Worm (Caenorhabditis elegans) whole organism, late embryonic: Measurements from ENCODE around the gene clec-197.
"Not testable (repeated sequence)": the region's sequence is repeated elsewhere in the genome, so short reads cannot be mapped to it uniquely, and the experiment has no call there.

Source experiments
- C38D4.7 ChIP-seq: fragments of 200-800 bp; sonication (Bioruptor generic); optimal IDR thresholded peaks from 2 replicates; lab custom pipeline; 2018; ENCODE audit warnings: mild to moderate bottlenecking, missing genetic modification characterization, moderate library complexity, missing compliant biosample characterization
- F13H6.1 ChIP-seq: sonication (generic microtip); optimal IDR thresholded peaks from 2 replicates; lab custom pipeline; 2016; ENCODE audit warnings: missing genetic modification characterization, missing compliant biosample characterization
- K02D7.2 ChIP-seq: sonication (generic microtip); optimal IDR thresholded peaks from 2 replicates; lab custom pipeline; 2017; ENCODE audit warnings: mild to moderate bottlenecking, missing genetic modification characterization, missing compliant biosample characterization
- ahr-1 ChIP-seq: sonication (generic microtip); optimal IDR thresholded peaks from 2 replicates; lab custom pipeline; 2016; ENCODE audit warnings: missing genetic modification characterization, missing compliant biosample characterization
- ceh-2 ChIP-seq: sonication (generic microtip); optimal IDR thresholded peaks from 2 replicates; lab custom pipeline; 2016; ENCODE audit warnings: missing genotype, missing genetic modification characterization, missing compliant biosample characterization
- ceh-30 ChIP-seq: fragments of 150-350 bp; optimal IDR thresholded peaks from 2 replicates; lab custom pipeline; 2014; ENCODE audit warnings: missing biosample characterization, missing genetic modification characterization
- ceh-31 ChIP-seq: sonication (generic microtip); optimal IDR thresholded peaks from 2 replicates; lab custom pipeline; 2016; ENCODE audit warnings: missing genetic modification characterization, missing compliant biosample characterization
- ceh-34 ChIP-seq: sonication (generic microtip); optimal IDR thresholded peaks from 2 replicates; lab custom pipeline; 2016; ENCODE audit warnings: mild to moderate bottlenecking, missing genetic modification characterization, missing compliant biosample characterization
- ceh-48 ChIP-seq: sonication (generic microtip); optimal IDR thresholded peaks from 2 replicates; lab custom pipeline; 2016; ENCODE audit warnings: missing genetic modification characterization, inconsistent platforms, missing compliant biosample characterization
- ceh-6 ChIP-seq: fragments of 200-800 bp; sonication (Bioruptor generic); optimal IDR thresholded peaks from 2 replicates; lab custom pipeline; 2018; ENCODE audit warnings: mild to moderate bottlenecking, missing genetic modification characterization, missing compliant biosample characterization
- ceh-9 ChIP-seq: sonication (generic microtip); optimal IDR thresholded peaks from 2 replicates; lab custom pipeline; 2016; ENCODE audit warnings: mild to moderate bottlenecking, missing genetic modification characterization, inconsistent platforms, missing compliant biosample characterization
- che-1 ChIP-seq: sonication (generic microtip); optimal IDR thresholded peaks from 2 replicates; lab custom pipeline; 2016; ENCODE audit warnings: mild to moderate bottlenecking, missing genetic modification characterization, missing compliant biosample characterization
- dmd-4 ChIP-seq: sonication (generic microtip); optimal IDR thresholded peaks from 2 replicates; lab custom pipeline; 2016; ENCODE audit warnings: borderline replicate concordance, missing genetic modification characterization, missing compliant biosample characterization
- dve-1 ChIP-seq: sonication (generic microtip); optimal IDR thresholded peaks from 2 replicates; lab custom pipeline; 2017; ENCODE audit warnings: antibody characterized with exemption, mild to moderate bottlenecking, missing genetic modification characterization, missing compliant biosample characterization
- elt-2 ChIP-seq: sonication (generic microtip); optimal IDR thresholded peaks from 2 replicates; lab custom pipeline; 2016; ENCODE audit warnings: missing genetic modification reagents, missing genetic modification characterization, missing compliant biosample characterization
- elt-4 ChIP-seq: sonication (generic microtip); optimal IDR thresholded peaks from 2 replicates; lab custom pipeline; 2016; ENCODE audit warnings: missing genetic modification characterization, missing compliant biosample characterization
- fax-1 ChIP-seq: sonication (generic microtip); optimal IDR thresholded peaks from 2 replicates; lab custom pipeline; 2016; ENCODE audit warnings: missing genotype, missing genetic modification characterization, missing compliant biosample characterization
- fkh-10 ChIP-seq: fragments of 150-350 bp; optimal IDR thresholded peaks from 2 replicates; lab custom pipeline; 2014; ENCODE audit warnings: missing biosample characterization, missing genetic modification reagents, missing genetic modification characterization
- gmeb-2 ChIP-seq: sonication (generic microtip); optimal IDR thresholded peaks from 2 replicates; lab custom pipeline; 2016; ENCODE audit warnings: missing genetic modification characterization, inconsistent platforms, missing compliant biosample characterization
- hlh-13 ChIP-seq: fragments of 200-800 bp; sonication (Bioruptor generic); optimal IDR thresholded peaks from 2 replicates; lab custom pipeline; 2018; ENCODE audit warnings: mild to moderate bottlenecking, missing genetic modification characterization, missing compliant biosample characterization
- hlh-15 ChIP-seq: sonication (generic microtip); optimal IDR thresholded peaks from 2 replicates; lab custom pipeline; 2016; ENCODE audit warnings: missing genetic modification characterization, missing compliant biosample characterization
- hlh-8 ChIP-seq: sonication (generic microtip); optimal IDR thresholded peaks from 2 replicates; lab custom pipeline; 2016; ENCODE audit warnings: missing genotype, missing genetic modification characterization, missing compliant biosample characterization
- lim-6 ChIP-seq: sonication (generic microtip); optimal IDR thresholded peaks from 2 replicates; lab custom pipeline; 2016; ENCODE audit warnings: missing genetic modification characterization, missing compliant biosample characterization
- mec-3 ChIP-seq: sonication (generic microtip); optimal IDR thresholded peaks from 2 replicates; lab custom pipeline; 2016; ENCODE audit warnings: borderline replicate concordance, missing genetic modification characterization, missing compliant biosample characterization
- nhr-232 ChIP-seq: sonication (generic microtip); optimal IDR thresholded peaks from 2 replicates; lab custom pipeline; 2016; ENCODE audit warnings: missing genetic modification characterization, missing compliant biosample characterization
- npax-4 ChIP-seq: sonication (generic microtip); optimal IDR thresholded peaks from 2 replicates; lab custom pipeline; 2016; ENCODE audit warnings: missing genetic modification characterization, missing compliant biosample characterization
- odd-2 ChIP-seq: sonication (generic microtip); optimal IDR thresholded peaks from 2 replicates; lab custom pipeline; 2017; ENCODE audit warnings: antibody characterized with exemption, mild to moderate bottlenecking, missing genetic modification characterization, missing compliant biosample characterization
- pat-9 ChIP-seq: fragments of 200-800 bp; sonication (Bioruptor generic); optimal IDR thresholded peaks from 2 replicates; lab custom pipeline; 2018; ENCODE audit warnings: mild to moderate bottlenecking, missing genetic modification characterization, moderate library complexity, missing compliant biosample characterization
- pax-1 ChIP-seq: fragments of 150-350 bp; optimal IDR thresholded peaks from 2 replicates; lab custom pipeline; 2014; ENCODE audit warnings: missing biosample characterization, missing genetic modification characterization
- pqm-1 ChIP-seq: sonication (generic microtip); optimal IDR thresholded peaks from 2 replicates; lab custom pipeline; 2016; ENCODE audit warnings: missing genetic modification characterization, missing compliant biosample characterization
- pros-1 ChIP-seq: fragments of 150-350 bp; optimal IDR thresholded peaks from 2 replicates; lab custom pipeline; 2014; ENCODE audit warnings: missing biosample characterization, missing genetic modification reagents, missing genetic modification characterization
- rnt-1 ChIP-seq: sonication (generic microtip); optimal IDR thresholded peaks from 2 replicates; lab custom pipeline; 2016; ENCODE audit warnings: missing genetic modification characterization, missing compliant biosample characterization
- sox-4 ChIP-seq: sonication (generic microtip); optimal IDR thresholded peaks from 2 replicates; lab custom pipeline; 2017; ENCODE audit warnings: mild to moderate bottlenecking, missing genetic modification characterization, inconsistent platforms, missing compliant biosample characterization
- syd-9 ChIP-seq: sonication (generic microtip); optimal IDR thresholded peaks from 2 replicates; lab custom pipeline; 2016; ENCODE audit warnings: mild to moderate bottlenecking, missing genetic modification characterization, moderate library complexity, missing compliant biosample characterization
- tbx-2 ChIP-seq: sonication (generic microtip); optimal IDR thresholded peaks from 2 replicates; lab custom pipeline; 2016; ENCODE audit warnings: missing genetic modification characterization, missing compliant biosample characterization
- zip-5 ChIP-seq: sonication (generic microtip); optimal IDR thresholded peaks from 2 replicates; lab custom pipeline; 2016; ENCODE audit warnings: missing genetic modification characterization, missing compliant biosample characterization

clec-197 gene

ce11 chrIV:17316398-17316797 is 30.1 kb downstream of the clec-197 start, which contains the start of gene C49C3.20:
TSS of gene C49C3.20 (minus strand) at chrIV:17316498.
- TF ChIP-seq hlh-15 (tag; lab: Kevin White, UChicago) (no peak), odd-2 (tag; lab: Kevin White, UChicago) (no peak), pqm-1 (tag; lab: Kevin White, UChicago) (no peak), rnt-1 (tag; lab: Kevin White, UChicago) (no peak), F13H6.1 (tag; lab: Kevin White, UChicago) (no peak), elt-4 (tag; lab: Kevin White, UChicago) (no peak), sox-4 (no peak)

ce11 chrIV:17311842-17312241 is 34.7 kb downstream of the clec-197 start, which contains the start of gene snf-9:
TSS of gene snf-9 (plus strand) at chrIV:17312142.
- TF ChIP-seq ceh-2 (tag; lab: Kevin White, UChicago): no peak
- no peak for TF ChIP-seq gmeb-2 (tag; lab: Kevin White, UChicago)
- TF ChIP-seq hlh-8 (tag; lab: Kevin White, UChicago): no peak
- TF ChIP-seq nhr-232 (tag; lab: Kevin White, UChicago): no peak
- TF ChIP-seq zip-5: no peak
- TF ChIP-seq pax-1 (tag; lab: Kevin White, UChicago): no peak
- TF ChIP-seq npax-4 (tag; lab: Kevin White, UChicago): no peak
- no peak for TF ChIP-seq fax-1
- TF ChIP-seq elt-2 (tag; lab: Kevin White, UChicago): no peak
- no peak for TF ChIP-seq K02D7.2 (tag; lab: Kevin White, UChicago)
- TF ChIP-seq mec-3 (tag; lab: Kevin White, UChicago): no peak
- no peak for TF ChIP-seq lim-6 (tag; lab: Kevin White, UChicago)
- TF ChIP-seq ceh-9 (tag; lab: Kevin White, UChicago): no peak
- no peak for TF ChIP-seq ceh-48

- TF ChIP-seq ahr-1 (no peak), fax-1 (no peak), ceh-48 (no peak), K02D7.2 (tag; lab: Kevin White, UChicago) (no peak), syd-9 (tag; lab: Kevin White, UChicago) (no peak), tbx-2 (tag; lab: Kevin White, UChicago) (no peak), che-1 (tag; lab: Kevin White, UChicago) (no peak), rnt-1 (tag; lab: Kevin White, UChicago) (no peak), dve-1 (tag; lab: Kevin White, UChicago) (no peak), pros-1 (tag; lab: Kevin White, UChicago) (no peak), C38D4.7 (GFP tag; lab: Kevin White, UChicago) (no peak), hlh-13 (GFP tag; lab: Kevin White, UChicago) (no peak), dmd-4 (tag; lab: Kevin White, UChicago) (no peak), ceh-6 (no peak), fkh-10 (GFP tag; lab: Kevin White, UChicago) (no peak), pat-9 (no peak), ceh-2 (tag; lab: Kevin White, UChicago) (no peak), ceh-30 (no peak), nhr-232 (tag; lab: Kevin White, UChicago) (no peak), ceh-31 (tag; lab: Kevin White, UChicago) (no peak)
- TF ChIP-seq, all 69 proteins: peak for 0
Measured at ce11 chrIV:17308211-17308610, 38.3 kb downstream of the clec-197 start, which contains the start of gene T28F3.9. TSS of gene T28F3.9 (plus strand) at chrIV:17308511.

ce11 chrIV:17307223-17307622 is 39.3 kb downstream of the clec-197 start, which contains the start of gene T28F3.8:
TSS of gene T28F3.8 (minus strand) at chrIV:17307323.
- not testable (repeated sequence) for TF ChIP-seq pros-1 (tag; lab: Kevin White, UChicago); ceh-34 (tag; lab: Kevin White, UChicago); hlh-13 (GFP tag; lab: Kevin White, UChicago)
